Worm (Caenorhabditis elegans) whole organism, early embryonic: ENCODE data around the gene R151.8.

Source experiments
- B0310.2 ChIP-seq: sonication (generic microtip); optimal IDR thresholded peaks from 2 replicates; lab custom pipeline; 2016; ENCODE audit warnings: mild to moderate bottlenecking, missing genetic modification characterization, missing compliant biosample characterization
- F13C5.2 ChIP-seq: sonication (generic microtip); optimal IDR thresholded peaks from 2 replicates; lab custom pipeline; 2017; ENCODE audit warnings: mild to moderate bottlenecking, missing genetic modification characterization, inconsistent platforms, missing compliant biosample characterization
- aly-1 ChIP-seq: sonication (generic microtip); optimal IDR thresholded peaks from 2 replicates; lab custom pipeline; 2016; ENCODE audit warnings: missing genetic modification characterization, missing compliant biosample characterization
- ama-1 ChIP-seq: fragments of 150-350 bp; optimal IDR thresholded peaks from 2 replicates; lab custom pipeline; 2014
- ceh-36 ChIP-seq: sonication (generic microtip); optimal IDR thresholded peaks from 2 replicates; lab custom pipeline; 2016; ENCODE audit warnings: missing genetic modification characterization, inconsistent platforms, missing compliant biosample characterization
- ets-7 ChIP-seq: sonication (generic microtip); optimal IDR thresholded peaks from 2 replicates; lab custom pipeline; 2016; ENCODE audit warnings: missing genotype, missing genetic modification characterization, missing compliant biosample characterization
- flt-1 ChIP-seq: fragments of 200-800 bp; sonication (Bioruptor generic); IDR thresholded peaks from 2 replicates; pipeline ENCODE4 v1.3.6; 2022; ENCODE audit warnings: missing genetic modification characterization, missing compliant biosample characterization
- hmg-4 ChIP-seq: fragments of 200-800 bp; sonication (Bioruptor generic); optimal IDR thresholded peaks from 2 replicates; lab custom pipeline; 2018; ENCODE audit warnings: mild to moderate bottlenecking, missing genetic modification characterization, missing compliant biosample characterization
- hnd-1 ChIP-seq: sonication (generic microtip); optimal IDR thresholded peaks from 2 replicates; lab custom pipeline; 2016; ENCODE audit warnings: missing genetic modification characterization, missing compliant biosample characterization
- pes-1 ChIP-seq: fragments of 200-800 bp; sonication (Bioruptor generic); IDR thresholded peaks from 2 replicates; pipeline ENCODE4 v1.3.6; 2022; ENCODE audit warnings: missing genetic modification reagents, missing genetic modification characterization, missing compliant biosample characterization
- scrt-1 ChIP-seq: fragments of 200-800 bp; sonication (Bioruptor generic); IDR thresholded peaks from 2 replicates; pipeline ENCODE4 v1.3.6; 2022; ENCODE audit warnings: missing genetic modification characterization, missing compliant biosample characterization
- sea-1 ChIP-seq: fragments of 200-800 bp; sonication (Bioruptor generic); conservative IDR thresholded peaks from 2 replicates; pipeline ENCODE4 v1.3.6; 2022; ENCODE audit warnings: missing genetic modification characterization, missing compliant biosample characterization
- tbx-37 ChIP-seq: fragments of 200-800 bp; sonication (Bioruptor generic); conservative IDR thresholded peaks from 2 replicates; pipeline ENCODE4 v1.3.6; 2022; ENCODE audit warnings: missing genetic modification reagents, missing genetic modification characterization, missing compliant biosample characterization
- tra-4 ChIP-seq: sonication (generic microtip); optimal IDR thresholded peaks from 2 replicates; lab custom pipeline; 2017; ENCODE audit warnings: missing genetic modification characterization, missing compliant biosample characterization

ce11 chrIII:7234148-7234547 lies 4.6 kb upstream of the R151.8 start, which contains the start of gene ndus-8:
- TF ChIP-seq scrt-1 (no peak), sea-1 (no peak), ama-1 (lab: Kevin White, UChicago) (no peak), flt-1 (no peak), aly-1 (tag; lab: Kevin White, UChicago) (no peak), tbx-37 (GFP tag; lab: Robert Waterston, UW) (no peak), pes-1 (GFP tag; lab: Robert Waterston, UW) (no peak), F13C5.2 (tag; lab: Kevin White, UChicago) (no peak), ets-7 (tag; lab: Kevin White, UChicago) (no peak), hmg-4 (GFP tag; lab: Kevin White, UChicago) (no peak), ceh-36 (tag; lab: Kevin White, UChicago) (no peak), hnd-1 (tag; lab: Kevin White, UChicago) (no peak), B0310.2 (tag; lab: Kevin White, UChicago) (no peak), tra-4 (tag; lab: Kevin White, UChicago) (no peak)
